Worm (Caenorhabditis elegans) whole organism, midembryonic: ENCODE results near the gene fbxb-108.

Experiments used
- T22C8.4 ChIP-seq: fragments of 200-800 bp; sonication (Bioruptor generic); IDR thresholded peaks from 2 replicates; pipeline ENCODE4 v1.3.6; 2022; ENCODE audit warnings: missing genetic modification characterization, missing compliant biosample characterization
- ztf-29 ChIP-seq: fragments of 200-800 bp; sonication (Bioruptor generic); IDR thresholded peaks from 2 replicates; pipeline ENCODE4 v1.3.6; 2022; ENCODE audit warnings: missing genetic modification reagents, missing genetic modification characterization, missing compliant biosample characterization

DNA sequence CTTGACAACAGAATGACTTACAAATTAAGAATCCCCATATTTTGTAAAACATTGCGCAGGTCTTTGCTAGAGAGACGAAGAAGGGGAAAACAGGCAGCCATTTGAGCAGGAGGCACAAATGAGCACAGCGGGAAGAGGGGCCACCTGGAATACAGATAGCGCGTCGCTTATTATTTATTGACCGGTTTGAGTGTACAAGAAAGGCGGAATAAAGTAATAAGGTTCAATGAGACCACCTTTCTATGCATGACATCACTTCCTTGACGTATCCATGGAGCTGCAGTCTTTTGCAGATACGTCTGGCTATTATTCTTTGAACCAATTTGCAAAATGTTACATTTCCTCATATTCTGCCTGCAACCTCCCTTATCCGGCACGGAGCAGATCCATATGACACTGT is 10.1 kb downstream of the fbxb-108 start, which contains the start of gene fbxb-111:
- no peak for TF ChIP-seq ztf-29 (GFP tag; lab: Robert Waterston, UW)
- TF ChIP-seq T22C8.4 (GFP tag; lab: Robert Waterston, UW) = no peak
